Fruit fly (Drosophila melanogaster): ENCODE data around the gene CG13784.

The CG13784 gene

dm6 chr2L:7204172-7204482 lies 15.7 kb downstream of the CG13784 start, which contains the start of gene CG4502 (continued):
- TF ChIP-seq ara (GFP tag; IDR thresholded peaks at IDR 0.05) = no peak; the same call in 1 of the 2 replicates
- no peak for TF ChIP-seq CG4404 (GFP tag; IDR thresholded peaks at IDR 0.05)
- TF ChIP-seq trem (tag; optimal IDR thresholded peaks at IDR 0.05) = peak; percentile 75
- no peak for TF ChIP-seq CG17328 (GFP tag; IDR thresholded peaks at IDR 0.05)
- TF ChIP-seq sisA (GFP tag; IDR thresholded peaks at IDR 0.05) = no peak
- no peak for TF ChIP-seq CG4328 (GFP tag; optimal IDR thresholded peaks at IDR 0.05)
- no peak for TF ChIP-seq Sry-β (GFP tag; optimal IDR thresholded peaks at IDR 0.05)
- no peak for TF ChIP-seq pum (GFP tag; optimal IDR thresholded peaks at IDR 0.05)
- TF ChIP-seq CG6765 (GFP tag; optimal IDR thresholded peaks at IDR 0.05) = no peak
- peak; percentile 36 for TF ChIP-seq CG9797 (GFP tag; optimal IDR thresholded peaks at IDR 0.05)
- no peak for TF ChIP-seq PHDP (tag; optimal IDR thresholded peaks at IDR 0.05)
- TF ChIP-seq Myb (GFP tag; optimal IDR thresholded peaks at IDR 0.05) = peak; percentile 78
- no peak for TF ChIP-seq Lim3 (GFP tag; IDR thresholded peaks at IDR 0.05)
- TF ChIP-seq onecut (GFP tag; IDR thresholded peaks at IDR 0.05) = 0 out of 2 replicates have a peak, but pooled peaks have one; percentile 8
- no peak for TF ChIP-seq CG18262 (tag; optimal IDR thresholded peaks at IDR 0.05)
- TF ChIP-seq CG13424 (tag; optimal IDR thresholded peaks at IDR 0.05) = peak; percentile 20
- TF ChIP-seq CG2116 (GFP tag; optimal IDR thresholded peaks at IDR 0.05) = peak; percentile 84
- TF ChIP-seq fd64A (GFP tag; optimal IDR thresholded peaks at IDR 0.05) = no peak
- no peak for TF ChIP-seq sima (GFP tag; optimal IDR thresholded peaks at IDR 0.05)
- TF ChIP-seq hkb (optimal IDR thresholded peaks at IDR 0.05) = no peak
- TF ChIP-seq hkb (GFP tag; IDR thresholded peaks at IDR 0.05) = no peak
- peak; percentile 45; the same call in 1 of the 2 replicates for TF ChIP-seq Adf1 (GFP tag; IDR thresholded peaks at IDR 0.05)
- no peak for TF ChIP-seq CG18599 (GFP tag; optimal IDR thresholded peaks at IDR 0.05)
- TF ChIP-seq gfzf (GFP tag; optimal IDR thresholded peaks at IDR 0.05) = peak; percentile 53
- no peak for TF ChIP-seq CG2199 (GFP tag; IDR thresholded peaks at IDR 0.05)
- no peak for TF ChIP-seq bowl (GFP tag; IDR thresholded peaks at IDR 0.05)
- no peak for TF ChIP-seq salm (tag; optimal IDR thresholded peaks at IDR 0.05)
- peak; percentile 73 for TF ChIP-seq MBD-R2 (GFP tag; IDR thresholded peaks at IDR 0.05)
- TF ChIP-seq CG2875 (GFP tag; optimal IDR thresholded peaks at IDR 0.05) = no peak
- no peak for TF ChIP-seq CG17359 (tag; optimal IDR thresholded peaks at IDR 0.05)
- TF ChIP-seq H15 (GFP tag; IDR thresholded peaks at IDR 0.05) = no peak
- TF ChIP-seq Aef1 (GFP tag; IDR thresholded peaks at IDR 0.05) = no peak
- TF ChIP-seq Stat92E (GFP tag; optimal IDR thresholded peaks at IDR 0.05) = peak in 1 of 3 experiments; percentile 78
- TF ChIP-seq ATbp (GFP tag; optimal IDR thresholded peaks at IDR 0.05) = no peak
- TF ChIP-seq CG17385 (GFP tag; optimal IDR thresholded peaks at IDR 0.05) = no peak
- peak; percentile 85 for TF ChIP-seq Lhr (GFP tag; optimal IDR thresholded peaks at IDR 0.05)
- peak; percentile 23; the same call in 1 of the 2 replicates for TF ChIP-seq Xrp1 (GFP tag; IDR thresholded peaks at IDR 0.05)
- TF ChIP-seq p53 (GFP tag; optimal IDR thresholded peaks at IDR 0.05) = peak; percentile 45
- no peak for TF ChIP-seq pb (GFP tag; optimal IDR thresholded peaks at IDR 0.05)
- TF ChIP-seq Bdp1 (GFP tag; optimal IDR thresholded peaks at IDR 0.05) = no peak
- peak; percentile 100 for TF ChIP-seq CG13287 (GFP tag; IDR thresholded peaks at IDR 0.05; ENCODE audit: partially characterized antibody)
- TF ChIP-seq maf-S (GFP tag; optimal IDR thresholded peaks at IDR 0.05) = peak; percentile 7
- peak; percentile 100 for TF ChIP-seq Dll (GFP tag; IDR thresholded peaks at IDR 0.05; ENCODE audit: partially characterized antibody)
- peak; percentile 99 for TF ChIP-seq Opbp (GFP tag; IDR thresholded peaks at IDR 0.05; ENCODE audit: partially characterized antibody)
- peak; percentile 43 for TF ChIP-seq sd (tag; optimal IDR thresholded peaks at IDR 0.05)
- TF ChIP-seq chinmo (GFP tag; IDR thresholded peaks at IDR 0.05; ENCODE audit: partially characterized antibody) = peak; percentile 100
- TF ChIP-seq rib (GFP tag; IDR thresholded peaks at IDR 0.05) = no peak; the same call in 1 of the 2 replicates
- no peak for TF ChIP-seq gcm (GFP tag; optimal IDR thresholded peaks at IDR 0.05)
- no peak for TF ChIP-seq CG17361 (GFP tag; IDR thresholded peaks at IDR 0.05)
- no peak for TF ChIP-seq CG12219 (GFP tag; optimal IDR thresholded peaks at IDR 0.05)
- no peak for TF ChIP-seq otp (GFP tag; IDR thresholded peaks at IDR 0.05)
- peak; percentile 33 for TF ChIP-seq bcd (GFP tag; optimal IDR thresholded peaks at IDR 0.05)

Data from whole organism, embryonic.